Worm (Caenorhabditis elegans) whole organism, mixed stage, embryonic: ENCODE measurements around the gene bath-27.

Experiments
- ces-1 ChIP-seq: fragments of 150-350 bp; optimal IDR thresholded peaks from 2 replicates; lab custom pipeline; 2014; ENCODE audit warnings: missing biosample characterization, missing genetic modification reagents, missing genetic modification characterization
- cnd-1 ChIP-seq: fragments of 200-800 bp; sonication (Bioruptor generic); optimal IDR thresholded peaks from 2 replicates; lab custom pipeline; 2018; ENCODE audit warnings: mild to moderate bottlenecking, missing genetic modification characterization, missing compliant biosample characterization
- elt-3 ChIP-seq: fragments of 150-350 bp; optimal IDR thresholded peaks from 2 replicates; lab custom pipeline; 2014; ENCODE audit warnings: missing biosample characterization, missing genetic modification characterization
- hlh-1 ChIP-seq: fragments of 150-350 bp; optimal IDR thresholded peaks from 2 replicates; lab custom pipeline; 2014; ENCODE audit warnings: missing biosample characterization, missing genetic modification reagents, missing genetic modification characterization
- lin-13 ChIP-seq: fragments of 150-350 bp; optimal IDR thresholded peaks from 2 replicates; lab custom pipeline; 2014; ENCODE audit warnings: missing biosample characterization, missing genetic modification characterization
- lin-32 ChIP-seq: fragments of 200-800 bp; sonication (Bioruptor generic); optimal IDR thresholded peaks from 2 replicates; lab custom pipeline; 2018; ENCODE audit warnings: mild to moderate bottlenecking, missing genetic modification characterization, missing compliant biosample characterization
- lsy-2 ChIP-seq: fragments of 150-350 bp; optimal IDR thresholded peaks from 2 replicates; lab custom pipeline; 2014; ENCODE audit warnings: missing biosample characterization, missing genetic modification characterization
- mep-1 ChIP-seq: fragments of 150-350 bp; optimal IDR thresholded peaks from 2 replicates; lab custom pipeline; 2017; ENCODE audit warnings: missing biosample characterization, missing genetic modification reagents, missing genetic modification characterization, inconsistent platforms
- nhr-237 ChIP-seq: fragments of 150-350 bp; optimal IDR thresholded peaks from 2 replicates; lab custom pipeline; 2014; ENCODE audit warnings: missing biosample characterization, missing genetic modification characterization
- pha-4 ChIP-seq: fragments of 150-350 bp; optimal IDR thresholded peaks from 2 replicates; lab custom pipeline; 2018; ENCODE audit warnings: missing biosample characterization, missing genetic modification reagents, missing genetic modification characterization
- sptf-1 ChIP-seq: sonication (generic microtip); optimal IDR thresholded peaks from 2 replicates; lab custom pipeline; 2017; ENCODE audit warnings: mild to moderate bottlenecking, missing genetic modification characterization, moderate library complexity, missing compliant biosample characterization
- unc-39 ChIP-seq: fragments of 150-350 bp; optimal IDR thresholded peaks from 2 replicates; lab custom pipeline; 2014; ENCODE audit warnings: missing biosample characterization, missing genetic modification characterization
- unc-62 ChIP-seq: fragments of 150-350 bp; optimal IDR thresholded peaks from 2 replicates; lab custom pipeline; 2014; ENCODE audit warnings: missing biosample characterization, missing genetic modification reagents, missing genetic modification characterization
- ztf-11 ChIP-seq: fragments of 150-350 bp; optimal IDR thresholded peaks from 2 replicates; lab custom pipeline; 2014; ENCODE audit warnings: missing biosample characterization, missing genetic modification characterization

DNA sequence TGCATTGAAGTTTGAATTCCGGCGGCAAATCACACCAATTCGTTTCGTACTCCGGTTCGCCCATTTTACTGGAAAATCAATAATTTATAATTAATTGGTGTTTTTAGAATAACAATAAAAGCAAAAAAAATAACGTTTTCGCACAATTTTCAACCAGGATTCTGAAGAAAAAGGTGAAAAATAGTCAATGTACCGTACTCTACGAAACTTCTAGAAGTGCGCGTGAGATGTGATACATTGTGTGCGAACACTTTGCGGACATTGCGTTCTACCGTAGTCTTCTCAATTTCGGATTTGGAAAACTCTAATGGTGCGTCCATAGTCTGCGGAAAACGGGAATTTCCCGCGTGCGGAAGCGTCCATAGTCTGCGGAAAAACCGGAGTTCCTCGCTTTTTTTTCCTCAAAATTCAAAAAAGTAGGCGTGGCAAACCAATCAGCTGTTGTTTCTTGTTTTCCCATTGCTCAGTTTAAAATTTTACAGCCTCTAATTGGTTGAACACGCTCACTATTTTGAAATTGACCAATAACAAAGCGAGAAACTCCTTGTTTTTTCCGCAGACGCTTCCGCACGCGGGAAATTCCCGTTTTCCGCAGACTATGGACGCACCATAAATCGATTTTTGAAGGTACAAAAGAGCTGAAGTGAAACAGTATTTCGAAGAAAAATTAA, 10.9 kb upstream of the bath-27 start, which contains the start of the genes F14D2.14 and bath-29:
- TF ChIP-seq ztf-11 (tag; lab: Kevin White, UChicago) (no peak), elt-3 (tag; lab: Kevin White, UChicago) (no peak), lin-13 (tag; lab: Kevin White, UChicago) (no peak), pha-4 (tag; lab: Kevin White, UChicago) (no peak), ces-1 (GFP tag; lab: Kevin White, UChicago) (no peak), mep-1 (tag; lab: Kevin White, UChicago) (no peak), cnd-1 (tag; lab: Kevin White, UChicago) (no peak), sptf-1 (tag; lab: Kevin White, UChicago) (no peak), unc-39 (no peak), nhr-237 (tag; lab: Kevin White, UChicago) (no peak), unc-62 (GFP tag; lab: Kevin White, UChicago) (no peak), lsy-2 (no peak), lin-32 (GFP tag; lab: Kevin White, UChicago) (no peak), hlh-1 (tag; lab: Kevin White, UChicago) (no peak)
